Worm (Caenorhabditis elegans) whole organism, L3 larva: Measurements from ENCODE around the gene eif-1.

Experiments
- R02D3.7 ChIP-seq: fragments of 150-350 bp; optimal IDR thresholded peaks from 2 replicates; lab custom pipeline; 2014; ENCODE audit warnings: missing biosample characterization, missing genetic modification characterization
- ama-1 ChIP-seq: fragments of 150-350 bp; optimal IDR thresholded peaks from 2 replicates; lab custom pipeline; 2018
- ceh-16 ChIP-seq: sonication (generic microtip); optimal IDR thresholded peaks from 2 replicates; lab custom pipeline; 2017; ENCODE audit warnings: missing biosample characterization, missing genetic modification characterization
- ceh-9 ChIP-seq: sonication (generic microtip); optimal IDR thresholded peaks from 2 replicates; lab custom pipeline; 2018; ENCODE audit warnings: missing biosample characterization, missing genetic modification characterization
- daf-12 ChIP-seq: fragments of 150-350 bp; optimal IDR thresholded peaks from 2 replicates; lab custom pipeline; 2014; ENCODE audit warnings: missing biosample characterization, missing genetic modification reagents, missing genetic modification characterization
- egl-5 ChIP-seq: fragments of 150-350 bp; optimal IDR thresholded peaks from 2 replicates; lab custom pipeline; 2017; ENCODE audit warnings: missing biosample characterization, missing genetic modification reagents, missing genetic modification characterization, inconsistent platforms
- elt-1 ChIP-seq: fragments of 150-350 bp; optimal IDR thresholded peaks from 2 replicates; lab custom pipeline; 2014; ENCODE audit warnings: missing biosample characterization, missing genetic modification characterization
- elt-2 ChIP-seq: sonication (generic microtip); optimal IDR thresholded peaks from 2 replicates; lab custom pipeline; 2016; ENCODE audit warnings: missing genetic modification reagents, mild to moderate bottlenecking, missing genetic modification characterization, missing compliant biosample characterization
- elt-3 ChIP-seq, 3 experiments: fragments of 150-350 bp in 1 of 3; sonication (generic microtip) in 2 of 3; optimal IDR thresholded peaks; 2 replicates in 2 of 3; 4 replicates in 1 of 3; lab custom pipeline; 2014 to 2017; ENCODE audit warnings: missing biosample characterization in 3 of 3, missing genetic modification characterization in 3 of 3
- eor-1 ChIP-seq, 2 experiments: fragments of 150-350 bp; optimal IDR thresholded peaks; 2 replicates each; lab custom pipeline; 2014 to 2018; ENCODE audit warnings: missing biosample characterization in 2 of 2, missing genetic modification characterization in 2 of 2
- fkh-10 ChIP-seq: sonication (generic microtip); optimal IDR thresholded peaks from 2 replicates; lab custom pipeline; 2017; ENCODE audit warnings: missing biosample characterization, missing genetic modification reagents, missing genetic modification characterization
- fos-1 ChIP-seq: fragments of 150-350 bp; optimal IDR thresholded peaks from 2 replicates; lab custom pipeline; 2014; ENCODE audit warnings: missing biosample characterization, missing genetic modification characterization
- hmg-11 ChIP-seq: sonication (generic microtip); optimal IDR thresholded peaks from 2 replicates; lab custom pipeline; 2016; ENCODE audit warnings: missing genetic modification characterization, missing compliant biosample characterization
- jun-1 ChIP-seq: fragments of 150-350 bp; optimal IDR thresholded peaks from 2 replicates; lab custom pipeline; 2014; ENCODE audit warnings: missing biosample characterization, missing genetic modification reagents, missing genetic modification characterization
- lin-15B ChIP-seq: fragments of 150-350 bp; optimal IDR thresholded peaks from 2 replicates; lab custom pipeline; 2014; ENCODE audit warnings: missing biosample characterization, missing genetic modification characterization
- lin-39 ChIP-seq: fragments of 150-350 bp; optimal IDR thresholded peaks from 2 replicates; lab custom pipeline; 2018; ENCODE audit warnings: missing biosample characterization, missing genetic modification reagents, missing genetic modification characterization
- lsy-12 ChIP-seq: sonication (generic microtip); optimal IDR thresholded peaks from 2 replicates; lab custom pipeline; 2016; ENCODE audit warnings: mild to moderate bottlenecking, missing genetic modification characterization, missing compliant biosample characterization
- mml-1 ChIP-seq: fragments of 150-350 bp; sonication (generic microtip); optimal IDR thresholded peaks from 3 replicates; lab custom pipeline; 2014; ENCODE audit warnings: missing biosample characterization, missing genetic modification characterization
- nfya-1 ChIP-seq: sonication (generic microtip); optimal IDR thresholded peaks from 2 replicates; lab custom pipeline; 2017; ENCODE audit warnings: missing genetic modification characterization, mild to moderate bottlenecking, missing compliant biosample characterization, antibody characterized with exemption, moderate library complexity; ENCODE audit not compliant: insufficient read depth
- nhr-23 ChIP-seq: fragments of 150-350 bp; optimal IDR thresholded peaks from 2 replicates; lab custom pipeline; 2014; ENCODE audit warnings: missing biosample characterization, missing genetic modification reagents, missing genetic modification characterization
- nhr-237 ChIP-seq: fragments of 150-350 bp; optimal IDR thresholded peaks from 2 replicates; lab custom pipeline; 2014; ENCODE audit warnings: missing biosample characterization, missing genetic modification characterization
- nhr-25 ChIP-seq: sonication (generic microtip); optimal IDR thresholded peaks from 2 replicates; lab custom pipeline; 2017; ENCODE audit warnings: missing biosample characterization, missing genetic modification characterization
- nhr-43 ChIP-seq: sonication (generic microtip); optimal IDR thresholded peaks from 2 replicates; lab custom pipeline; 2016; ENCODE audit warnings: mild to moderate bottlenecking, missing genetic modification characterization, missing compliant biosample characterization; ENCODE audit not compliant: poor library complexity, severe bottlenecking
- nhr-67 ChIP-seq: fragments of 150-350 bp; optimal IDR thresholded peaks from 2 replicates; lab custom pipeline; 2014; ENCODE audit warnings: missing biosample characterization, missing genetic modification characterization
- nhr-76 ChIP-seq: fragments of 150-350 bp; sonication (generic microtip); optimal IDR thresholded peaks from 5 replicates; lab custom pipeline; 2014; ENCODE audit warnings: missing biosample characterization, missing genetic modification characterization
- nhr-77 ChIP-seq: fragments of 150-350 bp; optimal IDR thresholded peaks from 2 replicates; lab custom pipeline; 2014; ENCODE audit warnings: missing biosample characterization, missing genetic modification characterization
- pha-4 ChIP-seq: fragments of 150-350 bp; optimal IDR thresholded peaks from 2 replicates; lab custom pipeline; 2014; ENCODE audit warnings: missing biosample characterization, missing genetic modification reagents, missing genetic modification characterization
- sea-2 ChIP-seq: fragments of 150-350 bp; sonication (generic microtip); optimal IDR thresholded peaks from 4 replicates; lab custom pipeline; 2014; ENCODE audit warnings: missing biosample characterization, missing genetic modification reagents, missing genetic modification characterization
- skn-1 ChIP-seq: fragments of 150-350 bp; optimal IDR thresholded peaks from 2 replicates; lab custom pipeline; 2014; ENCODE audit warnings: missing biosample characterization, missing genetic modification characterization
- snpc-4 ChIP-seq: fragments of 150-350 bp; optimal IDR thresholded peaks from 2 replicates; lab custom pipeline; 2014; ENCODE audit warnings: missing biosample characterization, missing genetic modification characterization
- tbx-2 ChIP-seq: sonication (generic microtip); optimal IDR thresholded peaks from 2 replicates; lab custom pipeline; 2016; ENCODE audit warnings: mild to moderate bottlenecking, missing genetic modification characterization, missing compliant biosample characterization
- unc-62 ChIP-seq: fragments of 150-350 bp; sonication (generic microtip); optimal IDR thresholded peaks from 4 replicates; lab custom pipeline; 2014; ENCODE audit warnings: missing biosample characterization, missing genetic modification reagents, missing genetic modification characterization
- ztf-11 ChIP-seq: fragments of 150-350 bp; optimal IDR thresholded peaks from 2 replicates; lab custom pipeline; 2014; ENCODE audit warnings: missing biosample characterization, missing genetic modification characterization
- ztf-4 ChIP-seq: fragments of 150-350 bp; optimal IDR thresholded peaks from 2 replicates; lab custom pipeline; 2014; ENCODE audit warnings: missing biosample characterization, missing genetic modification characterization

Gene eif-1

ce11 chrII:4993530-4994192 is at the start of gene eif-1, which contains the start of gene vps-24:
TSS of gene eif-1 (minus strand) at chrII:4993580.
TSS of gene vps-24 (plus strand) at chrII:4993998.
- TF ChIP-seq fos-1 (no peak), ztf-11 (tag; lab: Kevin White, UChicago) (no peak), nhr-23 (no peak), nfya-1 (peak; percentile 70), unc-62 (no peak), ztf-4 (tag; lab: Kevin White, UChicago) (no peak), nhr-25 (tag; lab: Kevin White, UChicago) (peak; percentile 35), lin-39 (tag; lab: Kevin White, UChicago) (no peak), pha-4 (tag; lab: Kevin White, UChicago) (peak; percentile 64), nhr-67 (no peak), hmg-11 (tag; lab: Kevin White, UChicago) (peak; percentile 80), fkh-10 (no peak), elt-2 (tag; lab: Kevin White, UChicago) (peak; percentile 38), nhr-76 (tag; lab: Kevin White, UChicago) (no peak), snpc-4 (tag; lab: Kevin White, UChicago) (peak; percentile 74), mml-1 (tag; lab: Kevin White, UChicago) (no peak), lin-15B (tag; lab: Kevin White, UChicago) (peak; percentile 73), R02D3.7 (tag; lab: Kevin White, UChicago) (no peak), jun-1 (tag; lab: Kevin White, UChicago) (no peak)

- TF ChIP-seq nfya-1 (peak; percentile 52), lin-15B (tag; lab: Kevin White, UChicago) (peak; percentile 23), hmg-11 (tag; lab: Kevin White, UChicago) (peak; percentile 55), lin-39 (tag; lab: Kevin White, UChicago) (peak; percentile 23), elt-1 (tag; lab: Kevin White, UChicago) (no peak)
Measured at ce11 chrII:5042381-5042930, 49.1 kb upstream of the eif-1 start.

- TF ChIP-seq pha-4 (tag; lab: Kevin White, UChicago) (peak; percentile 5), daf-12 (no peak), nhr-43 (tag; lab: Kevin White, UChicago) (no peak)
- TF ChIP-seq, all 47 proteins: peak for 1
Measured at ce11 chrII:5040631-5041156, 47.3 kb upstream of the eif-1 start, which contains the start of gene F33G12.7. TSS of gene F33G12.7 (minus strand) at chrII:5040681.

DNA sequence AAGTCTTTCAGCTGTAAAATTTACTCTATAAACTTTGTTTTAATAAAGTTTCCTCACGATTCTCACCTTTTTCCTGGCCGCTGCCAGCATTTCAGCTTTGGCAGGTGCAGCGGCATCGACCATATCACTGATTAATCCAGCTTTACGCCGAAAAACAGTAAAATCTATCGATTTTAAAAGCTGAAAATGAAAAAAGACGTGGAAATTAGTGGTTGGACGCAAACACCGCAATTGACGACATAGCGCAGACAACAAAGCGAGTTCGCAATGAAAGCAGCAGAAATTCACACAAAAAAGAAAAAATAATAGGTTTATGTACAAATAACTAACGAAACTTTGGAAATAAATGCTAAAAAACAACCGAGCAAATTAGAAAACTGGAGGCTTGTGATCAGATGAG is 46.5 kb upstream of the eif-1 start, which contains the start of gene golg-2:
golg-2 (minus strand) TSS at position 180 of the 400 bp plus-strand sequence.
- TF ChIP-seq snpc-4 (tag; lab: Kevin White, UChicago) (no peak), ama-1 (peak; percentile 47), hmg-11 (tag; lab: Kevin White, UChicago) (peak; percentile 20), ceh-16 (tag; lab: Kevin White, UChicago) (no peak), pha-4 (tag; lab: Kevin White, UChicago) (peak; percentile 37), lsy-12 (tag; lab: Kevin White, UChicago) (no peak), jun-1 (tag; lab: Kevin White, UChicago) (no peak), elt-2 (tag; lab: Kevin White, UChicago) (peak; percentile 48), nhr-237 (tag; lab: Kevin White, UChicago) (no peak), tbx-2 (tag; lab: Kevin White, UChicago) (no peak), nfya-1 (peak; percentile 17)

DNA sequence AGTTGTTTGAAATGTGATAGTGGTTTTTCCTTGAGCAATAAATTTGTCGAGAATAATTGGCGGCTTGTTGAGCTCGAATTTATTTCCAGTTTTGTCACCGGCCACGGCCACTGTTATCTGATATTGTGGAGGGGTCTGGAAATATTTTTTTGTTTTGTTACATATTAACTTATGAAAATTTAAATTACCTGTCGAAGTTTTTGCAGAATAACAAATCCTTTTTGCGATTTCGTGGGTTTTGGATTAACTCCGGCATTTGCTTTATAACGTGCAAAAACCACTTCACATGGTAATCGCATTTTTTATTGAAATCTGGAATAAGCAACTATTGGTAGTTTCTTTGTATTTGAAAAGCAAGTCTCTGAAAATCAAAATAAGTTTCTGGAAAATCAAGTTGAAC is 42.7 kb upstream of the eif-1 start, which contains the start of gene lrr-1:
lrr-1 (minus strand) TSS at position 312 of the 400 bp plus-strand sequence.
- TF ChIP-seq egl-5 (tag; lab: Kevin White, UChicago) (no peak), daf-12 (no peak), sea-2 (GFP tag; lab: Kevin White, UChicago) (no peak), lsy-12 (tag; lab: Kevin White, UChicago) (no peak), ceh-9 (no peak), skn-1 (no peak), eor-1 (tag; optimal IDR thresholded peaks at IDR 0.05; lab: Kevin White, UChicago) (no peak), elt-3 (tag; optimal IDR thresholded peaks at IDR 0.05; lab: Kevin White, UChicago) (no peak), elt-2 (tag; lab: Kevin White, UChicago) (peak; percentile 32), nhr-67 (no peak), lin-15B (tag; lab: Kevin White, UChicago) (no peak), nhr-77 (peak; percentile 12), R02D3.7 (tag; lab: Kevin White, UChicago) (no peak)
